Fruit fly (Drosophila melanogaster) Kc167 (cell line): Measurements from ENCODE around the gene Ssdp.

Experiments
- Myc ChIP-seq: fragments of >200 bp; optimal IDR thresholded peaks from 2 replicates; lab custom pipeline; 2017; ENCODE audit warnings: missing external identifiers
- Sin3A ChIP-seq: fragments of >200 bp; optimal IDR thresholded peaks from 2 replicates; lab custom pipeline; 2018; ENCODE audit warnings: missing external identifiers
- h ChIP-seq: fragments of >200 bp; optimal IDR thresholded peaks from 3 replicates; lab custom pipeline; 2018; ENCODE audit warnings: missing external identifiers
- insv ChIP-seq: fragments of >200 bp; optimal IDR thresholded peaks from 3 replicates; lab custom pipeline; 2018; ENCODE audit warnings: missing external identifiers
- psq ChIP-seq: fragments of >200 bp; optimal IDR thresholded peaks from 2 replicates; lab custom pipeline; 2017; ENCODE audit warnings: missing external identifiers
- ttk ChIP-seq: sonication (Bioruptor generic); optimal IDR thresholded peaks from 2 replicates; lab custom pipeline; 2017; ENCODE audit warnings: missing external identifiers

Ssdp gene

DNA sequence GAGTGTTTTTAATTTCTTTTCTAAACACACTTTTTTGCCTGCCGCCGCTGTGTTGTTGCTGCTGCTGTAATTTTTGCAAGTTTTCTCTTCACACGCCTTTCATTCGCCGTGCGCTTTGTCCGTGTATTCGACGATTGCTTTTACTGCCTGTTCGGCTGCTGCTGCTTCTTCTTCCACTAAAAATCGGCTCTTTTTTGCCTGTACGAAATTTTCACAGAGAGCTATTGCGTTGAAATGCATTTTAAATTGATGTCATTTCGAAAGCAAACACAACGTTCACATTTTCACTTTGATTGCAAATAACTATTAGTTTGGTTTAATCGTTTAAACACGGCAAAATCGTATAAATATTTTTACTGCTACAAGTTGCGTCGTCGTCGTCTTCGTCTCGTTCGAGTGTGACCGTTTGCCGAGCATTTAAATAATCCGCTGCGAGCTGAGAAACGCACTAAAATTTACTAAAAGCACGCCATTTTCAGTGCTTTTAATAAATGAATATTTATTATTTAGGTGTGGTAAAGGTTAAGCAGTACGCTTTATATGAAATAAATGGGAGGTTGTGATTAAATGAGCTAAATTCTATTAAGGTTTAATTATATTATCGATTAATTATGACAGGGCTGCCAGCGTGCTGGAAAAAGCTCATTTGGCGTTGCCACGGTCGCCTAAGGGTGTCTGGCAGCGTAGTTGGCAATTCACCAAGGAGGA, at the start of gene Ssdp, which contains the start of gene CG7985:
TSS of gene Ssdp (minus strand) at position 419 of the 708 bp plus-strand sequence.
TSS of gene CG7985 (plus strand) at position 681 of the 708 bp plus-strand sequence.
- no peak for TF ChIP-seq ttk (lab: Kevin White, UChicago)
- no peak for TF ChIP-seq h (lab: Kevin White, UChicago)
- TF ChIP-seq psq (lab: Kevin White, UChicago): no peak
- TF ChIP-seq Myc (lab: Kevin White, UChicago): no peak
- no peak for TF ChIP-seq Sin3A
- no peak for TF ChIP-seq insv (lab: Kevin White, UChicago)

DNA sequence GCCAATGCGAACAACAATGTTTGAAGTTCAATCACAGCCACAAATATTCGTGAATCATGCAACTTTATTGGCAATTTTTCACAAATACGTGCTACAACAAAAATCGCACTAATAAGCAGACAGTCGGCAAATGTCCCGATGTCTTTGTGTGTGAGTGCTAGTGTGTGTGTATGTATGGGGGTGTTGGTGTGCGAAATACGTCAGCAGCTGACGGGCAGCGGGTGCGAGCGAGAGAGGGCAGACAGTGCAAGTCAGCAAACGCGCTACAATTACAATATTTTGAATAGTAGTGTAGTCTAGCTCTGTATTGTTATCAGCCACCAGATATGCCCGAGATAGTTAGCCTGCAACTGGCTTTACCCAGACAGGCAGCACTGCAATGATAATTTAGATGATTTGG, 46.6 kb upstream of the Ssdp start:
- TF ChIP-seq insv (lab: Kevin White, UChicago) (no peak), h (lab: Kevin White, UChicago) (no peak), Myc (lab: Kevin White, UChicago) (no peak), ttk (lab: Kevin White, UChicago) (no peak), psq (lab: Kevin White, UChicago) (no peak), Sin3A (no peak)

DNA sequence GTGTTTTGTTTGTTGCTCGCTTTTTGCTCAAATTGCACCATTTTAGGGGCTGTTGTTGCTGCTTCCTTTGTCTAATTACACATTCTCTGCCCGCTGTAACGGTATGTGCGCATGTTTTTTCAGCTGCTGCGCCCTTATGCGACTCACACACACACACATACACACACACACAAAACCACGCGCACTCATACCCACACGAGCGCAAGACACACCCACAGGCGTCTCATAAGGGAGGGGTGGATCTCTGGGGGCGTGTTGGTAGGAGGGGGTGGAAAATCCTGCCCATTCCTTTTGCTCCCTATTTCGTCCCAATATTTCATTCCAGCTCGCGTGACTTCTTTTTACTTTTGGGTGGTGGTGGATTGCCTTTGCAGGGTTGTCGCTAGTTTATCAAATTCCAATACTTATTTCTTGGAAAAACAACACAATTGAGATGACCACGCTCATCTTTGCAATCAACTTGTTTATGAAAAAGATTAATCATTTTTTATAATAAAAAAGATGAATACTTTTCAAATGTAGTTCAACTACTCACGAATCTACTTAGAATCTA, 45.7 kb upstream of the Ssdp start:
- no peak for TF ChIP-seq Sin3A
- no peak for TF ChIP-seq Myc (lab: Kevin White, UChicago)
- TF ChIP-seq insv (lab: Kevin White, UChicago): no peak

DNA sequence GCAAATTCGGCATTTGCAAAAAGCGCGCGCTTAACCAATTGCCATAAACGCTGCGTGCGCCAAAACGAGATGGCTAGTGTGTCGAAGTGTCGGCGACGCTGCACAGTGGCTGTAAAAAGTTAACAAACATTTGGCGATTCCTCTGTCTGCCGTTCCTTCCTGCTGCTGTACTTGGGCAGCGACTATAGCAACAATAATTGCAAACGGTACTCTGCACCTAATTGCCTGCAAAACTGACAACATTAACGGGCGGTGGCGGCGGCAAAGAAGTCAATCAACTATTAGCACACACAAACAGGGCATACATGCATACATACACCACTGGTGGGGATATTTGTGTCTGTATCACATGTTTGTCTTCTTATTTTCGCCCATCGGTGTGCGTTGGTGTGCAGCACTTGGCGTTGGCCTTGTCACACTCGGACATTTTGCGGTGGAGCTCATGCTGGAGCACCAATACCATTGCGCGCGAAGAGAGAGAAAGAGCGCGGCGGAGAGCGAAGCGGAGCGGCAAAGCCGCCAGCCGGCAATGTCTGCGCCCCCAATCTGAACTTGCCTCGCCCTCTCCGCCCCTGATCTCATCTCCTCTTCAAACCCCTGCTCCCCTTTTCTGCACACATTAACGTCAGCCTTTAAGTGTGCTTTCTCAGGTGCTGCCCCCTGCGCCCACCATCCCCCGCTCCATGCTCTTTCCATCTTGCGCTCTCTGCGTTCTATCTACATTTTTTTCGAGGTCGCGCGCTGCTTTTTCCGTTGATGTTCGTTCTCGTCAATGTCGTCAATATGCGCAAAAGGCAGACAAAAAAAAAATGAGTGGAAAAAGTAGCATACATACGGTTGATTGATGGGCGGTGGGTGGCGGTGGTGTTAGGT, 45.0 kb upstream of the Ssdp start:
- no peak for TF ChIP-seq Myc (lab: Kevin White, UChicago)
- no peak for TF ChIP-seq h (lab: Kevin White, UChicago)
- TF ChIP-seq insv (lab: Kevin White, UChicago): no peak
- no peak for TF ChIP-seq psq (lab: Kevin White, UChicago)
- no peak for TF ChIP-seq ttk (lab: Kevin White, UChicago)
- no peak for TF ChIP-seq Sin3A

DNA sequence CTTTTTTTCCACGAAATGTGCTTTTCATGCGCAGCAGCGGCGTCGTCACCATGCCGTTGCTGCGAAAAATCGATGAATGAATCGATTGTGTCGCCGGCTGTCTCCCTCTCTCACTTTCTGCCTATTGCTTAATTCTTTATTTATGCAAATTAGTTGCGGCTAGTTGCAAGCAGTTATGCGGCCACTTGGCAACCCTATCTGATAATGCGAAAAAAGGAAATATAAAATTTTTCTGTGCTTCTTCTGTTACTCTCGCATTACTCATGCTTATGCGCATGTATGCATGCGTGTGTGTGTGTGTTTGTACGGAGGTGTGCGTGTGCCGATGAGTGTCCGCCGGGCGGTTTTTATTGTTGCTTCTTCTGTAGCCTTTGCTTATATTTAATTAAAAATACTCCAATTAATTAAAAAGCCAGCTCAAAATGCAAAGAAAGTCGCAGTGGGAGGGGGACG, 44.3 kb upstream of the Ssdp start:
- TF ChIP-seq psq (lab: Kevin White, UChicago) (no peak), Sin3A (no peak), insv (lab: Kevin White, UChicago) (no peak), ttk (lab: Kevin White, UChicago) (no peak), h (lab: Kevin White, UChicago) (no peak), Myc (lab: Kevin White, UChicago) (no peak)

DNA sequence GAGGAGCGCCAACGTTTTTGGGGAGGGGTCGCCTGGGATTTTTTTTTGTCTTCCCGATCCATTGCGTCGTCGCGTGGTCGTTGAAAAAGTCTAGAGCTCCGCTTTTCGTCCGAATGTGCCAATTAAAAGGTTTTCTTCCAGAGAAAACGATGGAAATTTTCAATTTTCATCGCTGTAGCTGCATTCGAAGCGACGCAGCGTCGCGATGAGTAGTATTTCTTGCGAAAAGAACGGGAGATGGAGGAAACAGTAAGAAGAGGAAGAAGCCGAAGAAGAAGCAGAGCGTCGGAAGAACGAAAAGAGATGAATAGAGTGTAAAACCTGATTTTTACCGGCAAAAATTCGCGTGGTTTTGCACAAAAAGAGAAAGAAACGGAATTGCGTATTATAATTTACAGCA, 43.6 kb upstream of the Ssdp start:
- no peak for TF ChIP-seq Sin3A
- no peak for TF ChIP-seq ttk (lab: Kevin White, UChicago)

DNA sequence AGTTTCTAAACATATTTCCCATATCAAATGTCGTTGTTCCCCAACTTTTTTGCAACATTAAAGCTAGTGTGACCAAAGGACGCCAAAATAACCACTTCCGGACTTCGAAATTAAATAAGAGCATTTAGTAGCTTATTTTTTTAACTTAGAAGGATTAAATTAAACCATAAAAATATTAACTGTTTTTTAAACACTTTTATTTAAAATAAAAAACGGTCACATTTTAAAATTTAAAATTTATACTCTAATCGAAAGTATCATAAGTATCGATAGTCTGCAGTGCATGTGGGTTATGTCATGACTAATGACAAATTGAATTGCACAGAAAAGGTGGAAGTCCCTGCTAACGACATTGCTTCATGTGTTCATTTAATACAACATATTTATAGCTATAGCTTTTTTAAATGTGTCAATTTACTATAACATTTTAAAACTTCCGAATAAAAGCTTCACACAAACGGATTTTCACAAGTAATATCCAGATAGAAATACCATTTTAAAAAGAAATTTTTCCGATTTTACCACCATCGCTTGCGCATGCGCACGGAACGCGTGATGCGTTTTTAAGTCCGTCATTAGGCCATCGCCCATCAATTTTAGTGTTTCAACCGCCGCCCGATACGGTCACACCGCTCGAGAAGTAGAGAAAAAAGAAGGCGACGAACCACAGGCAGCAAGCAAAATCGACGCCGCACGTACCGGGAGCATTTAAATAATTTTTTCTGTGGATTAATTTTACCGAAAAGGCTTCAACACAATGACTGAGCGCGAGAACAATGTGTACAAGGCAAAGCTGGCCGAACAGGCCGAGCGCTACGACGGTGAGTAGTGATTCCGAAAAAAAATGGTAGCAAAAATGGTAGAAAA, 42.9 kb upstream of the Ssdp start, which contains the start of the genes CG7156 and 14-3-3epsilon:
TSS of gene CG7156 (minus strand) at position 71 of the 867 bp plus-strand sequence.
TSS of gene 14-3-3epsilon (plus strand) at position 443 of the 867 bp plus-strand sequence.
- TF ChIP-seq ttk (lab: Kevin White, UChicago): no peak
- no peak for TF ChIP-seq psq (lab: Kevin White, UChicago)
- no peak for TF ChIP-seq Myc (lab: Kevin White, UChicago)
- TF ChIP-seq Sin3A: no peak
- TF ChIP-seq h (lab: Kevin White, UChicago): no peak
- no peak for TF ChIP-seq insv (lab: Kevin White, UChicago)

DNA sequence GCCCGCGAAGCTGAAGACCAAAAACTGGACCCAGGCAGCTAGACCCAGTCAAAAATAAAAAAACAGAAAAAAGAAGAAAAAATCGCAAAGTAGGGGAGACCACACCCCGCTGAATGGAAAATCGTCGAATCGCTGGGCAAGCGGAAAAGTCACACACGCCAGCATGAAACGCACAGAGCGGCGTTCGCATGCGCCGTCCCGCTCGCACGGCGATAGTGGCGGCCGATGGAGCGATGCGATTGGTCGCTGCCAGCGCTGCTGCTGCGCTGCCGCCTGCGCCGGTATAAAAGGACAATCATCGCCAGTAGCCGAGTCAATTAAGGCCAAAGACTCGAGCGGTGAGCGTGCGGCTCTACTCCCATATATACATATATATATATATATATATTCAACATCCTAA, 36.5 kb upstream of the Ssdp start, which contains the start of gene repo:
TSS of gene repo (plus strand) at position 314 of the 400 bp plus-strand sequence.
- TF ChIP-seq insv (lab: Kevin White, UChicago) (no peak), ttk (lab: Kevin White, UChicago) (no peak), Sin3A (no peak), Myc (lab: Kevin White, UChicago) (no peak), h (lab: Kevin White, UChicago) (no peak), psq (lab: Kevin White, UChicago) (no peak)

DNA sequence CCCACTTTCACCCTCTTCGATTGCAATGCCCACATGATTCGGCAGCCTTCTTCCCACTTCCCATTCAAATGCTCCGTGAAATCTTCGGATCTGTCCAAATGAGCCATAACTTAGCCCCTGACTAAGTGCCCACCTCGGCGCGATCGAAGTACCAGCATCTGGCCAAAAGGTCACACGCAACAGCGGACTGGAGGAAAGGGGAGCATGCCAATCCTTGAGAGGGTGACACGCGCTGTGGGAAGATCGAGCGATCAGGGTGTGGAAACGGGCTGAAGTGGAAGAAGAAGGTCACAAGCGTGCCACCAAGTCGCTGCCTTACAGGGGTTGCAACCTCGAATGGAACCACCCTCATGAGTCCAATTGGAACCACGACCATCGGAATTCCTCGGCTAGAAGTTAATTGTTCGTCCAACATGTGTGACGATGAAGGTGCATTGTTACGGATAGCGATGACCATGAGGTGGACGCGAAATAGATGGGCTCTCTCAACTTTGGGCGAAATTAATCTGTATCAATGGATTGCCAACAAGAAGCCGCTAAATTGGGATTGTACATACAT, 35.4 kb upstream of the Ssdp start:
- TF ChIP-seq h (lab: Kevin White, UChicago) (no peak), ttk (lab: Kevin White, UChicago) (no peak), Myc (lab: Kevin White, UChicago) (no peak), psq (lab: Kevin White, UChicago) (no peak), insv (lab: Kevin White, UChicago) (no peak), Sin3A (no peak)

DNA sequence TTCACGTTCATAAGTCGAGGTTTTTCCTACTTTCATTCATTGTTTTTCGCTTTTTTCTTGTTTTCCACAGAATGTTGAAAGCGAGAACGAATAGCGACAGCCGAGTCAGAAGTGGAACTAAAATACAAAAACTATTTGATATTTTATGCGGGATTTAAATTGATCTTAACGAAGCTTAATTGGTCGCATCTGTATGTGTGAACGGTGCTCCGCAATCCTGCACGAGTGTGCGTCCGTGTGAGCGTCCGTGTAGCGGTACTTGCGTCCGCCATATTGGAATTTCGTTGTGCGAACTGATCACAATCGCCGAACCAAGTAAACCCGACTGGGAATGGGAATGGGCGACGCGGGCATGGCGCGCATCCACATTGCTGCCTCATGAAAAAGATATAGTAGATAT, 32.8 kb upstream of the Ssdp start:
- TF ChIP-seq h (lab: Kevin White, UChicago) (no peak), psq (lab: Kevin White, UChicago) (no peak), ttk (lab: Kevin White, UChicago) (no peak), Sin3A (no peak), insv (lab: Kevin White, UChicago) (no peak), Myc (lab: Kevin White, UChicago) (no peak)
